Fruit fly (Drosophila melanogaster) whole organism, pupa: ENCODE results near the gene jvl.

Experiments
- CG10348 ChIP-seq: fragments of 200-800 bp; sonication (Bioruptor generic); IDR thresholded peaks from 2 replicates; pipeline ENCODE4 v1.3.6; 2022; ENCODE audit warnings: missing biosample characterization, missing genetic modification characterization
- CG13204 ChIP-seq: fragments of 200-800 bp; sonication (Bioruptor generic); optimal IDR thresholded peaks from 2 replicates; lab custom pipeline; 2018; ENCODE audit warnings: missing biosample characterization, mild to moderate bottlenecking, missing genetic modification characterization, moderate library complexity
- CG15710 ChIP-seq: fragments of 200-800 bp; sonication (Bioruptor generic); optimal IDR thresholded peaks from 2 replicates; lab custom pipeline; 2018; ENCODE audit warnings: missing biosample characterization, mild to moderate bottlenecking, missing genetic modification characterization, moderate library complexity
- CG4496 ChIP-seq: fragments of 200-800 bp; sonication (Bioruptor generic); IDR thresholded peaks from 3 replicates; pipeline ENCODE4 v1.3.6; 2022; ENCODE audit warnings: missing biosample characterization, missing genetic modification characterization
- EcR ChIP-seq: fragments of 200-800 bp; sonication (Bioruptor generic); optimal IDR thresholded peaks from 3 replicates; lab custom pipeline; 2019; ENCODE audit warnings: missing biosample characterization, missing genetic modification characterization, mild to moderate bottlenecking, moderate library complexity, missing genetic modification reagents
- Ets98B ChIP-seq: fragments of 200-800 bp; sonication (Bioruptor generic); IDR thresholded peaks from 2 replicates; pipeline ENCODE4 v1.3.6; 2022; ENCODE audit warnings: missing biosample characterization, missing genetic modification characterization
- rn ChIP-seq: fragments of 200-800 bp; sonication (Bioruptor generic); IDR thresholded peaks from 2 replicates; pipeline ENCODE4 v1.3.6; 2022; ENCODE audit warnings: missing biosample characterization, missing genetic modification characterization

- no peak for TF ChIP-seq CG10348
- no peak for TF ChIP-seq CG13204 (GFP tag; lab: Kevin White, UChicago)
- TF ChIP-seq Ets98B (GFP tag; lab: Robert Waterston, UW): no peak
- TF ChIP-seq rn (GFP tag; lab: Robert Waterston, UW): no peak
- no peak for TF ChIP-seq EcR (GFP tag; lab: Kevin White, UChicago)
- TF ChIP-seq CG15710 (tag; lab: Kevin White, UChicago): no peak
- no peak for TF ChIP-seq CG4496 (GFP tag; lab: Robert Waterston, UW)
Observed at dm6 chr3R:14733937-14734336, 7.4 kb upstream of the jvl start.
